Fruit fly (Drosophila melanogaster) whole organism, pupa: Measurements from ENCODE around the gene CG14082.

ENCODE experiments used
- CG10348 ChIP-seq: fragments of 200-800 bp; sonication (Bioruptor generic); IDR thresholded peaks from 2 replicates; pipeline ENCODE4 v1.3.6; 2022; ENCODE audit warnings: missing biosample characterization, missing genetic modification characterization
- CG13204 ChIP-seq: fragments of 200-800 bp; sonication (Bioruptor generic); optimal IDR thresholded peaks from 2 replicates; lab custom pipeline; 2018; ENCODE audit warnings: missing biosample characterization, mild to moderate bottlenecking, missing genetic modification characterization, moderate library complexity
- CG14655 ChIP-seq: fragments of 200-800 bp; sonication (Bioruptor generic); optimal IDR thresholded peaks from 3 replicates; lab custom pipeline; 2017; ENCODE audit warnings: mild to moderate bottlenecking, missing biosample characterization, missing genetic modification reagents, missing genetic modification characterization
- CG15710 ChIP-seq: fragments of 200-800 bp; sonication (Bioruptor generic); optimal IDR thresholded peaks from 2 replicates; lab custom pipeline; 2018; ENCODE audit warnings: missing biosample characterization, mild to moderate bottlenecking, missing genetic modification characterization, moderate library complexity
- CG32121 ChIP-seq: fragments of 200-800 bp; sonication (Bioruptor generic); IDR thresholded peaks from 2 replicates; pipeline ENCODE4 v1.3.6; 2022; ENCODE audit warnings: missing biosample characterization, missing genetic modification characterization
- CG34367 ChIP-seq: fragments of 200-800 bp; sonication (Bioruptor generic); optimal IDR thresholded peaks from 2 replicates; lab custom pipeline; 2018; ENCODE audit warnings: missing biosample characterization, mild to moderate bottlenecking, missing genetic modification characterization
- D1 ChIP-seq: fragments of 200-800 bp; sonication (Bioruptor generic); optimal IDR thresholded peaks from 2 replicates; lab custom pipeline; 2018; ENCODE audit warnings: missing biosample characterization, mild to moderate bottlenecking, missing genetic modification characterization, moderate library complexity
- EcR ChIP-seq: fragments of 200-800 bp; sonication (Bioruptor generic); optimal IDR thresholded peaks from 3 replicates; lab custom pipeline; 2019; ENCODE audit warnings: missing biosample characterization, missing genetic modification characterization, mild to moderate bottlenecking, moderate library complexity, missing genetic modification reagents
- Pif1B ChIP-seq: fragments of 200-800 bp; sonication (Bioruptor generic); optimal IDR thresholded peaks from 3 replicates; lab custom pipeline; 2016; ENCODE audit warnings: missing biosample characterization, missing genetic modification characterization
- fd96Ca ChIP-seq: fragments of 200-800 bp; sonication (Bioruptor generic); IDR thresholded peaks from 3 replicates; pipeline ENCODE4 v1.3.6; 2022; ENCODE audit warnings: missing biosample characterization, missing genetic modification characterization
- gl ChIP-seq: fragments of 200-800 bp; sonication (Bioruptor generic); optimal IDR thresholded peaks from 2 replicates; lab custom pipeline; 2018; ENCODE audit warnings: missing biosample characterization, mild to moderate bottlenecking, missing genetic modification characterization
- rn ChIP-seq: fragments of 200-800 bp; sonication (Bioruptor generic); IDR thresholded peaks from 2 replicates; pipeline ENCODE4 v1.3.6; 2022; ENCODE audit warnings: missing biosample characterization, missing genetic modification characterization

DNA sequence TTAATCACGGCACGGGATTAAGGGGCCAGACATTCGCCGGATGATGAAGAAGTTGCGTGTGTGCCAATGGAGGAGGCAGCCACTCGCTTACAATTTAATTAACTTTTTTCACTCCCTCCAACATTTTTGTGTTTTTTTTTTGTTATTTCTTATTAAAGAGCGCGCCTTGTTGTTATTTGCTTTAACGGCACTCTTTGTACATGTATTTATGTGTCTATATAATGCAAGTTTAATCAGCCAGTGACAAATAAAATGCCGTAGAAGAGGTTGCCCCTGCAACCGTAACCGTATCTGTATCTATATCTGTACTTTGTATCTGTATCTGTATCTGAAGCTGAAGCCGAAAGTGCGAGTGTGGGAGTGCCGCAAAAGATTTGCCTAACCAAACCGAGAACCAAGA lies 22.5 kb upstream of the CG14082 start:
- TF ChIP-seq CG14655 (no peak), CG32121 (GFP tag; lab: Robert Waterston, UW) (no peak), gl (tag; lab: Kevin White, UChicago) (no peak), CG15710 (tag; lab: Kevin White, UChicago) (no peak), CG10348 (no peak), fd96Ca (GFP tag; lab: Robert Waterston, UW) (no peak), D1 (tag; lab: Kevin White, UChicago) (no peak), CG34367 (no peak), rn (GFP tag; lab: Robert Waterston, UW) (no peak), EcR (GFP tag; lab: Kevin White, UChicago) (no peak), Pif1B (GFP tag; lab: Kevin White, UChicago) (no peak), CG13204 (no peak)
